Fruit fly (Drosophila melanogaster) whole organism, prepupa: ENCODE data around the gene CG42258.

ENCODE experiments used
- Blimp-1 ChIP-seq: fragments of 200-800 bp; sonication (Bioruptor generic); optimal IDR thresholded peaks from 3 replicates; lab custom pipeline; 2017; ENCODE audit warnings: missing biosample characterization, missing genetic modification characterization, mild to moderate bottlenecking, moderate library complexity, missing genetic modification reagents
- CG10631 ChIP-seq: fragments of 200-800 bp; sonication (Bioruptor generic); optimal IDR thresholded peaks from 2 replicates; lab custom pipeline; 2016; ENCODE audit warnings: missing biosample characterization, missing genetic modification characterization
- CG10669 ChIP-seq: fragments of 200-800 bp; sonication (Bioruptor generic); optimal IDR thresholded peaks from 3 replicates; lab custom pipeline; 2018; ENCODE audit warnings: missing biosample characterization, mild to moderate bottlenecking, missing genetic modification characterization, moderate library complexity
- CG11294 ChIP-seq: fragments of 200-800 bp; sonication (Bioruptor generic); IDR thresholded peaks from 2 replicates; pipeline ENCODE4 v1.3.6; 2022; ENCODE audit warnings: missing biosample characterization, missing genetic modification characterization
- CG11762 ChIP-seq: fragments of 200-800 bp; sonication (Bioruptor generic); optimal IDR thresholded peaks from 3 replicates; lab custom pipeline; 2016; ENCODE audit warnings: missing biosample characterization, missing genetic modification characterization; ENCODE audit not compliant: insufficient read depth
- CG11902 ChIP-seq: fragments of 200-800 bp; sonication (Bioruptor generic); optimal IDR thresholded peaks from 3 replicates; lab custom pipeline; 2016; ENCODE audit warnings: missing biosample characterization, missing genetic modification characterization
- CG15336 ChIP-seq: fragments of 200-800 bp; sonication (Bioruptor generic); IDR thresholded peaks from 2 replicates; pipeline ENCODE4 v1.3.6; 2022; ENCODE audit warnings: missing biosample characterization, missing genetic modification characterization
- CG1621 ChIP-seq: fragments of 200-800 bp; sonication (Bioruptor generic); optimal IDR thresholded peaks from 3 replicates; lab custom pipeline; 2018; ENCODE audit warnings: missing biosample characterization, mild to moderate bottlenecking, missing genetic modification characterization
- CG16779 ChIP-seq: fragments of 200-800 bp; sonication (Bioruptor generic); optimal IDR thresholded peaks from 3 replicates; lab custom pipeline; 2017; ENCODE audit warnings: missing biosample characterization, mild to moderate bottlenecking, missing genetic modification characterization
- CG3032 ChIP-seq: fragments of 200-800 bp; optimal IDR thresholded peaks from 2 replicates; lab custom pipeline; 2019; ENCODE audit warnings: missing biosample characterization, mild to moderate bottlenecking, missing genetic modification characterization, moderate library complexity
- CG31627 ChIP-seq: fragments of 200-800 bp; sonication (Bioruptor generic); optimal IDR thresholded peaks from 3 replicates; lab custom pipeline; 2016; ENCODE audit warnings: missing biosample characterization, missing genetic modification characterization
- CG32006 ChIP-seq: fragments of 200-800 bp; sonication (Bioruptor generic); optimal IDR thresholded peaks from 3 replicates; lab custom pipeline; 2017; ENCODE audit warnings: missing biosample characterization, mild to moderate bottlenecking, missing genetic modification characterization
- CG34406 ChIP-seq: fragments of 200-800 bp; sonication (Bioruptor generic); optimal IDR thresholded peaks from 3 replicates; lab custom pipeline; 2016; ENCODE audit warnings: missing biosample characterization, missing genetic modification characterization
- CG3919 ChIP-seq: fragments of 200-800 bp; sonication (Bioruptor generic); optimal IDR thresholded peaks from 3 replicates; lab custom pipeline; 2016; ENCODE audit warnings: missing biosample characterization, missing genetic modification characterization
- CG4318 ChIP-seq: fragments of 200-800 bp; sonication (Bioruptor generic); optimal IDR thresholded peaks from 3 replicates; lab custom pipeline; 2017; ENCODE audit warnings: missing biosample characterization, mild to moderate bottlenecking, missing genetic modification characterization
- CG6276 ChIP-seq: fragments of 200-800 bp; sonication (Bioruptor generic); optimal IDR thresholded peaks from 2 replicates; lab custom pipeline; 2017; ENCODE audit warnings: missing biosample characterization, mild to moderate bottlenecking, missing genetic modification characterization
- CG6808 ChIP-seq: fragments of 200-800 bp; sonication (Bioruptor generic); optimal IDR thresholded peaks from 3 replicates; lab custom pipeline; 2017; ENCODE audit warnings: missing biosample characterization, missing genetic modification characterization, mild to moderate bottlenecking, moderate library complexity, missing genetic modification reagents
- CG6854 ChIP-seq: fragments of 200-800 bp; sonication (Bioruptor generic); optimal IDR thresholded peaks from 2 replicates; lab custom pipeline; 2017; ENCODE audit warnings: missing biosample characterization, mild to moderate bottlenecking, missing genetic modification characterization
- CG8119 ChIP-seq: fragments of 200-800 bp; sonication (Bioruptor generic); IDR thresholded peaks from 3 replicates; pipeline ENCODE4 v1.3.6; 2022; ENCODE audit warnings: missing biosample characterization, missing genetic modification characterization
- CG8319 ChIP-seq: fragments of 200-800 bp; sonication (Bioruptor generic); optimal IDR thresholded peaks from 3 replicates; lab custom pipeline; 2016; ENCODE audit warnings: missing biosample characterization, missing genetic modification characterization
- CG8632 ChIP-seq: fragments of 200-800 bp; sonication (Bioruptor generic); optimal IDR thresholded peaks from 3 replicates; lab custom pipeline; 2016; ENCODE audit warnings: missing biosample characterization, missing genetic modification characterization
- CG9139 ChIP-seq: fragments of 200-800 bp; sonication (Bioruptor generic); optimal IDR thresholded peaks from 3 replicates; lab custom pipeline; 2017; ENCODE audit warnings: missing biosample characterization, mild to moderate bottlenecking, missing genetic modification characterization
- Eip75B ChIP-seq: fragments of 200-800 bp; sonication (Bioruptor generic); optimal IDR thresholded peaks from 3 replicates; lab custom pipeline; 2016; ENCODE audit warnings: missing biosample characterization, missing genetic modification characterization
- Eip78C ChIP-seq: fragments of 200-800 bp; sonication (Bioruptor generic); peaks from one replicate; lab custom pipeline; 2016; ENCODE audit warnings: missing biosample characterization, missing genetic modification characterization
- Eip93F ChIP-seq: fragments of 200-800 bp; sonication (Bioruptor generic); optimal IDR thresholded peaks from 2 replicates; lab custom pipeline; 2016; ENCODE audit warnings: missing biosample characterization, mild to moderate bottlenecking, missing genetic modification characterization
- Ets96B ChIP-seq: fragments of 200-800 bp; optimal IDR thresholded peaks from 2 replicates; lab custom pipeline; 2019; ENCODE audit warnings: missing biosample characterization, mild to moderate bottlenecking, missing genetic modification characterization, moderate library complexity
- Hr38 ChIP-seq: sonication (Bioruptor generic); optimal IDR thresholded peaks from 2 replicates; lab custom pipeline; 2016; ENCODE audit warnings: missing biosample characterization, missing genetic modification characterization
- Hr39 ChIP-seq: fragments of 200-800 bp; sonication (Bioruptor generic); optimal IDR thresholded peaks from 2 replicates; lab custom pipeline; 2016; ENCODE audit warnings: missing biosample characterization, missing genetic modification characterization
- Hr4 ChIP-seq: fragments of 200-800 bp; sonication (Bioruptor generic); optimal IDR thresholded peaks from 3 replicates; lab custom pipeline; 2016; ENCODE audit warnings: missing biosample characterization, missing genetic modification characterization
- Lpt ChIP-seq: fragments of 200-800 bp; sonication (Bioruptor generic); optimal IDR thresholded peaks from 3 replicates; lab custom pipeline; 2016; ENCODE audit warnings: missing biosample characterization, missing genetic modification characterization
- Met ChIP-seq: fragments of 200-800 bp; sonication (Bioruptor generic); optimal IDR thresholded peaks from 3 replicates; lab custom pipeline; 2016; ENCODE audit warnings: missing biosample characterization, missing genetic modification characterization
- OdsH ChIP-seq: fragments of 200-800 bp; sonication (Bioruptor generic); optimal IDR thresholded peaks from 3 replicates; lab custom pipeline; 2016; ENCODE audit warnings: missing biosample characterization, missing genetic modification characterization
- Smox ChIP-seq: fragments of 200-800 bp; sonication (Bioruptor generic); optimal IDR thresholded peaks from 3 replicates; lab custom pipeline; 2016; ENCODE audit warnings: missing biosample characterization, missing genetic modification characterization
- Sox102F ChIP-seq: fragments of 200-800 bp; sonication (Bioruptor generic); optimal IDR thresholded peaks from 2 replicates; lab custom pipeline; 2016; ENCODE audit warnings: missing biosample characterization, mild to moderate bottlenecking, missing genetic modification characterization
- Sox14 ChIP-seq: fragments of 200-800 bp; sonication (Bioruptor generic); optimal IDR thresholded peaks from 3 replicates; lab custom pipeline; 2016; ENCODE audit warnings: missing biosample characterization, missing genetic modification characterization
- Sox15 ChIP-seq: fragments of 200-800 bp; sonication (Bioruptor generic); optimal IDR thresholded peaks from 3 replicates; lab custom pipeline; 2016; ENCODE audit warnings: missing biosample characterization, missing genetic modification characterization
- achi ChIP-seq: fragments of 200-800 bp; sonication (Bioruptor generic); optimal IDR thresholded peaks from 3 replicates; lab custom pipeline; 2016; ENCODE audit warnings: missing biosample characterization, missing genetic modification characterization
- acj6 ChIP-seq: fragments of 200-800 bp; sonication (Bioruptor generic); optimal IDR thresholded peaks from 3 replicates; lab custom pipeline; 2016; ENCODE audit warnings: missing biosample characterization, missing genetic modification characterization
- cyc ChIP-seq: fragments of 200-800 bp; sonication (Bioruptor generic); optimal IDR thresholded peaks from 3 replicates; lab custom pipeline; 2016; ENCODE audit warnings: missing biosample characterization, missing genetic modification characterization
- dac ChIP-seq: fragments of 200-800 bp; sonication (Bioruptor generic); optimal IDR thresholded peaks from 2 replicates; lab custom pipeline; 2017; ENCODE audit warnings: missing biosample characterization, mild to moderate bottlenecking, missing genetic modification characterization
- dsx ChIP-seq: fragments of 200-800 bp; optimal IDR thresholded peaks from 3 replicates; lab custom pipeline; 2019; ENCODE audit warnings: missing biosample characterization, mild to moderate bottlenecking, missing genetic modification characterization, moderate library complexity; ENCODE audit not compliant: poor library complexity, severe bottlenecking
- eg ChIP-seq: fragments of 200-800 bp; sonication (Bioruptor generic); IDR thresholded peaks from 3 replicates; pipeline ENCODE4 v1.3.6; 2022; ENCODE audit warnings: missing biosample characterization, missing genetic modification characterization
- esn ChIP-seq: fragments of 200-800 bp; sonication (Bioruptor generic); optimal IDR thresholded peaks from 2 replicates; lab custom pipeline; 2016; ENCODE audit warnings: missing biosample characterization, mild to moderate bottlenecking, missing genetic modification characterization, moderate library complexity
- fd59A ChIP-seq: fragments of 200-800 bp; sonication (Bioruptor generic); optimal IDR thresholded peaks from 2 replicates; lab custom pipeline; 2017; ENCODE audit warnings: missing biosample characterization, mild to moderate bottlenecking, missing genetic modification characterization, missing genetic modification reagents
- fd85E ChIP-seq: fragments of 200-800 bp; sonication (Bioruptor generic); optimal IDR thresholded peaks from 3 replicates; lab custom pipeline; 2016; ENCODE audit warnings: missing biosample characterization, missing genetic modification characterization
- fkh ChIP-seq: fragments of 200-800 bp; sonication (Bioruptor generic); optimal IDR thresholded peaks from 3 replicates; lab custom pipeline; 2017; ENCODE audit warnings: missing biosample characterization, mild to moderate bottlenecking, missing genetic modification characterization, moderate library complexity
- lz ChIP-seq: fragments of 200-800 bp; sonication (Bioruptor generic); optimal IDR thresholded peaks from 3 replicates; lab custom pipeline; 2016; ENCODE audit warnings: missing biosample characterization, missing genetic modification characterization
- salr ChIP-seq, 2 experiments: fragments of 200-800 bp; sonication (Bioruptor generic); optimal IDR thresholded peaks; 3 replicates each; lab custom pipeline; 2016 to 2018; ENCODE audit warnings: missing biosample characterization in 2 of 2, missing genetic modification characterization in 2 of 2, mild to moderate bottlenecking in 1 of 2
- spab ChIP-seq: fragments of 200-800 bp; sonication (Bioruptor generic); optimal IDR thresholded peaks from 2 replicates; lab custom pipeline; 2017; ENCODE audit warnings: missing biosample characterization, mild to moderate bottlenecking, missing genetic modification characterization, missing genetic modification reagents
- svp ChIP-seq: fragments of 200-800 bp; sonication (Bioruptor generic); peaks from one replicate; lab custom pipeline; 2016; ENCODE audit warnings: missing biosample characterization, missing genetic modification characterization
- topi ChIP-seq: fragments of 200-800 bp; sonication (Bioruptor generic); optimal IDR thresholded peaks from 3 replicates; lab custom pipeline; 2016; ENCODE audit warnings: missing biosample characterization, missing genetic modification characterization
- vri ChIP-seq: fragments of 200-800 bp; sonication (Bioruptor generic); optimal IDR thresholded peaks from 3 replicates; lab custom pipeline; 2016; ENCODE audit warnings: missing biosample characterization, mild to moderate bottlenecking, missing genetic modification characterization

CG42258 gene

dm6 chrX:12472244-12472736 lies 9.0 kb downstream of the CG42258 start:
- peak; percentile 85 for TF ChIP-seq vri (GFP tag; lab: Kevin White, UChicago)
- peak; percentile 93 for TF ChIP-seq CG34406 (GFP tag; lab: Kevin White, UChicago)
- TF ChIP-seq OdsH (GFP tag; lab: Kevin White, UChicago), result peak; percentile 94
- TF ChIP-seq lz, result peak; percentile 91
- TF ChIP-seq Sox15 (GFP tag; lab: Kevin White, UChicago), result peak; percentile 88
- TF ChIP-seq Smox (GFP tag; lab: Kevin White, UChicago), result peak; percentile 88
- TF ChIP-seq CG10631 (GFP tag; lab: Kevin White, UChicago), result peak; percentile 94
- TF ChIP-seq CG32006 (GFP tag; lab: Kevin White, UChicago), result peak; percentile 96
- peak; percentile 88 for TF ChIP-seq Sox102F (GFP tag; lab: Kevin White, UChicago)
- TF ChIP-seq CG8632 (GFP tag; lab: Kevin White, UChicago), result peak; percentile 93
- TF ChIP-seq CG11294 (GFP tag; lab: Robert Waterston, UW), result peak; percentile 95
- TF ChIP-seq spab (GFP tag; lab: Kevin White, UChicago), result peak; percentile 84
- TF ChIP-seq svp, result peak; percentile 97
- TF ChIP-seq fd59A (GFP tag; lab: Kevin White, UChicago), result peak; percentile 85
- peak; percentile 92 for TF ChIP-seq CG3032 (tag; lab: Kevin White, UChicago)
- peak; percentile 73 for TF ChIP-seq Eip93F (GFP tag; lab: Kevin White, UChicago)
- peak; percentile 86 for TF ChIP-seq Sox14 (GFP tag; lab: Kevin White, UChicago)
- TF ChIP-seq CG6276 (GFP tag; lab: Kevin White, UChicago), result peak; percentile 89
- TF ChIP-seq eg (GFP tag; lab: Robert Waterston, UW), result peak; percentile 97
- TF ChIP-seq Ets96B (tag; lab: Kevin White, UChicago), result peak; percentile 87
- TF ChIP-seq CG15336 (GFP tag; lab: Robert Waterston, UW), result peak; percentile 96
- TF ChIP-seq Lpt (GFP tag; lab: Kevin White, UChicago), result peak; percentile 91
- TF ChIP-seq CG6854, result peak; percentile 63
- peak; percentile 97 for TF ChIP-seq CG8119 (GFP tag; lab: Robert Waterston, UW)
- TF ChIP-seq CG9139, result peak; percentile 76
- TF ChIP-seq achi (GFP tag; lab: Kevin White, UChicago), result peak; percentile 92
- TF ChIP-seq Eip78C (GFP tag; lab: Kevin White, UChicago), result peak; percentile 99
- peak; percentile 82 for TF ChIP-seq CG1621
- TF ChIP-seq CG16779 (tag; lab: Kevin White, UChicago), result peak; percentile 89
- TF ChIP-seq Hr39 (GFP tag; lab: Kevin White, UChicago), result peak; percentile 75
- peak; percentile 87 for TF ChIP-seq dac (GFP tag; lab: Kevin White, UChicago)
- peak; percentile 81 for TF ChIP-seq CG31627 (GFP tag; lab: Kevin White, UChicago)
- TF ChIP-seq salr (GFP tag; optimal IDR thresholded peaks at IDR 0.05; lab: Kevin White, UChicago), result peak; percentile 72 to 91
- TF ChIP-seq Met, result peak; percentile 92
- TF ChIP-seq cyc (GFP tag; lab: Kevin White, UChicago), result peak; percentile 86
- peak; percentile 77 for TF ChIP-seq Blimp-1 (GFP tag; lab: Kevin White, UChicago)
- TF ChIP-seq topi (GFP tag; lab: Kevin White, UChicago), result peak; percentile 92
- peak; percentile 94 for TF ChIP-seq esn (GFP tag; lab: Kevin White, UChicago)
- peak; percentile 92 for TF ChIP-seq CG4318 (GFP tag; lab: Kevin White, UChicago)
- TF ChIP-seq fkh, result peak; percentile 81
- TF ChIP-seq CG10669 (GFP tag; lab: Kevin White, UChicago), result peak; percentile 91
- TF ChIP-seq CG6808 (GFP tag; lab: Kevin White, UChicago), result peak; percentile 87
- peak; percentile 94 for TF ChIP-seq Hr4 (GFP tag; lab: Kevin White, UChicago)
- peak; percentile 92 for TF ChIP-seq CG3919 (GFP tag; lab: Kevin White, UChicago)
- peak; percentile 87 for TF ChIP-seq CG8319 (GFP tag; lab: Kevin White, UChicago)
- peak; percentile 91 for TF ChIP-seq Eip75B (GFP tag; lab: Kevin White, UChicago)
- TF ChIP-seq fd85E (GFP tag; lab: Kevin White, UChicago), result peak; percentile 76
- peak; percentile 96 for TF ChIP-seq acj6 (GFP tag; lab: Kevin White, UChicago)
- TF ChIP-seq CG11762 (GFP tag; lab: Kevin White, UChicago), result peak; percentile 88
- TF ChIP-seq CG11902 (GFP tag; lab: Kevin White, UChicago), result peak; percentile 80
- no peak for TF ChIP-seq Hr38 (GFP tag; lab: Kevin White, UChicago)
- TF ChIP-seq dsx (GFP tag; lab: Kevin White, UChicago), result peak; percentile 90
